Fruit fly (Drosophila melanogaster) S2 (cell line): ENCODE results near the gene Poxm.

Experiments used
- CG8478 ChIP-seq: fragments of >200 bp; optimal IDR thresholded peaks from 2 replicates; lab custom pipeline; 2018
- CTCF ChIP-seq, 2 experiments: fragments of >200 bp; optimal IDR thresholded peaks; 2 replicates each; lab custom pipeline; 2018

dm6 chr3R:8343251-8343744 lies 9.7 kb upstream of the Poxm start, which contains the start of the genes PNKP and COX7AL:
- TF ChIP-seq CTCF (optimal IDR thresholded peaks at IDR 0.05; lab: Kevin White, UChicago) (no peak), CG8478 (no peak)
